Worm (Caenorhabditis elegans) whole organism, L4 larva: Measurements from ENCODE around the gene ZC84.7.

ENCODE experiments used
- D1046.2 ChIP-seq: fragments of 200-800 bp; sonication (Bioruptor generic); IDR thresholded peaks from 2 replicates; pipeline ENCODE4 v1.3.6; 2022; ENCODE audit warnings: missing genetic modification characterization, missing compliant biosample characterization
- F26F4.8 ChIP-seq: fragments of 200-800 bp; sonication (Bioruptor generic); conservative IDR thresholded peaks from 2 replicates; pipeline ENCODE4 v1.3.6; 2022; ENCODE audit warnings: missing genetic modification characterization, missing compliant biosample characterization
- Y75B8A.6 ChIP-seq: fragments of 200-800 bp; sonication (Bioruptor generic); IDR thresholded peaks from 2 replicates; pipeline ENCODE4 v1.3.6; 2022; ENCODE audit warnings: missing genetic modification reagents, missing genetic modification characterization, missing compliant biosample characterization
- aha-1 ChIP-seq: fragments of 150-350 bp; peaks from one replicate; lab custom pipeline; 2014; ENCODE audit warnings: missing biosample characterization, missing genetic modification characterization
- ceh-28 ChIP-seq: fragments of 150-350 bp; optimal IDR thresholded peaks from 2 replicates; lab custom pipeline; 2014; ENCODE audit warnings: missing biosample characterization, missing genetic modification reagents, missing genetic modification characterization
- egl-27 ChIP-seq: sonication (generic microtip); optimal IDR thresholded peaks from 3 replicates; lab custom pipeline; 2017; ENCODE audit warnings: missing biosample characterization, missing genetic modification reagents, missing genetic modification characterization
- nhr-41 ChIP-seq: fragments of 200-800 bp; sonication (Bioruptor generic); IDR thresholded peaks from 2 replicates; pipeline ENCODE4 v1.3.6; 2022; ENCODE audit warnings: missing genetic modification reagents, missing genetic modification characterization, missing compliant biosample characterization
- nhr-6 ChIP-seq: fragments of 150-350 bp; optimal IDR thresholded peaks from 2 replicates; lab custom pipeline; 2014; ENCODE audit warnings: missing biosample characterization, missing genetic modification characterization
- skn-1 ChIP-seq: fragments of 150-350 bp; optimal IDR thresholded peaks from 2 replicates; lab custom pipeline; 2014; ENCODE audit warnings: missing biosample characterization, missing genetic modification characterization
- tra-1 ChIP-seq: fragments of 200-800 bp; sonication (Bioruptor generic); IDR thresholded peaks from 2 replicates; pipeline ENCODE4 v1.3.6; 2022; ENCODE audit warnings: missing genetic modification reagents, missing genetic modification characterization, missing compliant biosample characterization
- ztf-7 ChIP-seq: fragments of 150-350 bp; optimal IDR thresholded peaks from 2 replicates; lab custom pipeline; 2014; ENCODE audit warnings: missing biosample characterization, missing genetic modification characterization

DNA sequence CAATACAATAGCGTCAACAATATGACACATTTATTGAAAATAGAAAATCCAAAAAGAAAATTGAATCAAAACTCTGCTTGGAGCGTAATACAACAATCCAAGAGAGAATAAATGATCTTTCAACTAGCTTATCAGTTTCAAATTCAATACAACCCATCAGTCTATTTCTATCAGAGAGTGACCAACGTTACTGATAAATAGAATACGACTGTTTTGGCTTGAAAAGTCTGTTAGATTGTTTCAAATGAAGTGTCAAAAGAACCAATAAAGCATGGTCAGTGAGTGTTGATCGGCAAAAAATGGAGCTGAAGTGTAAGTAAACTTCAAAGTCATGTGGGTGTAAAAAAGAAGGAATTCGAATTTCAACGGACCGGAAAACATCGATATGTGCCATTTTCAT lies 51.8 kb downstream of the ZC84.7 start:
- no peak for TF ChIP-seq skn-1
- TF ChIP-seq ceh-28, result no peak
- TF ChIP-seq tra-1 (GFP tag; lab: Robert Waterston, UW), result no peak
- no peak for TF ChIP-seq egl-27
- no peak for TF ChIP-seq nhr-41 (GFP tag; lab: Robert Waterston, UW)
- no peak for TF ChIP-seq D1046.2
- no peak for TF ChIP-seq aha-1
- TF ChIP-seq Y75B8A.6 (GFP tag; lab: Robert Waterston, UW), result no peak
- TF ChIP-seq F26F4.8 (GFP tag; lab: Robert Waterston, UW), result no peak
- TF ChIP-seq nhr-6 (tag; lab: Kevin White, UChicago), result no peak
- TF ChIP-seq ztf-7 (tag; lab: Kevin White, UChicago), result no peak
